Worm (Caenorhabditis elegans) whole organism, late embryonic: Measurements from ENCODE around the gene plx-2.

ENCODE experiments used
- K02D7.2 ChIP-seq: sonication (generic microtip); optimal IDR thresholded peaks from 2 replicates; lab custom pipeline; 2017; ENCODE audit warnings: mild to moderate bottlenecking, missing genetic modification characterization, missing compliant biosample characterization
- ama-1 ChIP-seq: fragments of 150-350 bp; optimal IDR thresholded peaks from 2 replicates; lab custom pipeline; 2014
- ceh-30 ChIP-seq: fragments of 150-350 bp; optimal IDR thresholded peaks from 2 replicates; lab custom pipeline; 2014; ENCODE audit warnings: missing biosample characterization, missing genetic modification characterization
- ceh-6 ChIP-seq: fragments of 200-800 bp; sonication (Bioruptor generic); optimal IDR thresholded peaks from 2 replicates; lab custom pipeline; 2018; ENCODE audit warnings: mild to moderate bottlenecking, missing genetic modification characterization, missing compliant biosample characterization
- dmd-4 ChIP-seq: sonication (generic microtip); optimal IDR thresholded peaks from 2 replicates; lab custom pipeline; 2016; ENCODE audit warnings: borderline replicate concordance, missing genetic modification characterization, missing compliant biosample characterization
- ets-4 ChIP-seq: sonication (generic microtip); optimal IDR thresholded peaks from 2 replicates; lab custom pipeline; 2016; ENCODE audit warnings: missing genetic modification characterization, missing compliant biosample characterization
- nfya-1 ChIP-seq: sonication (generic microtip); optimal IDR thresholded peaks from 2 replicates; lab custom pipeline; 2017; ENCODE audit warnings: missing genetic modification characterization, mild to moderate bottlenecking, missing compliant biosample characterization, antibody characterized with exemption, moderate library complexity
- npax-4 ChIP-seq: sonication (generic microtip); optimal IDR thresholded peaks from 2 replicates; lab custom pipeline; 2016; ENCODE audit warnings: missing genetic modification characterization, missing compliant biosample characterization
- pag-3 ChIP-seq: sonication (generic microtip); optimal IDR thresholded peaks from 2 replicates; lab custom pipeline; 2016; ENCODE audit warnings: missing compliant biosample characterization, missing genetic modification characterization, borderline replicate concordance
- pqm-1 ChIP-seq: sonication (generic microtip); optimal IDR thresholded peaks from 2 replicates; lab custom pipeline; 2016; ENCODE audit warnings: missing genetic modification characterization, missing compliant biosample characterization
- tbx-7 ChIP-seq: sonication (generic microtip); optimal IDR thresholded peaks from 2 replicates; lab custom pipeline; 2016; ENCODE audit warnings: missing genotype, missing genetic modification characterization, missing compliant biosample characterization

- TF ChIP-seq K02D7.2 (tag; lab: Kevin White, UChicago) (no peak), tbx-7 (tag; lab: Kevin White, UChicago) (no peak), ama-1 (lab: Kevin White, UChicago) (no peak), ceh-6 (no peak), nfya-1 (tag; lab: Kevin White, UChicago) (no peak), dmd-4 (no peak), ceh-30 (tag; lab: Kevin White, UChicago) (no peak), pag-3 (tag; lab: Kevin White, UChicago) (no peak), ets-4 (no peak), pqm-1 (tag; lab: Kevin White, UChicago) (no peak), npax-4 (tag; lab: Kevin White, UChicago) (no peak)
These were observed 50.1 kb downstream of the plx-2 start for ce11 chrII:14374594-14374993.
